Worm (Caenorhabditis elegans) whole organism, L2 larva: ENCODE measurements around the gene clec-163.
"Not testable (repeated sequence)": the region's sequence is repeated elsewhere in the genome, so short reads cannot be mapped to it uniquely, and the experiment has no call there.

Experiments used
- ama-1 ChIP-seq: fragments of 150-350 bp; optimal IDR thresholded peaks from 2 replicates; lab custom pipeline; 2018; ENCODE audit warnings: inconsistent platforms
- blmp-1 ChIP-seq: sonication (generic microtip); optimal IDR thresholded peaks from 2 replicates; lab custom pipeline; 2017; ENCODE audit warnings: missing genetic modification characterization, mild to moderate bottlenecking, missing compliant biosample characterization, antibody characterized with exemption, moderate library complexity; ENCODE audit not compliant: insufficient read depth
- ceh-82 ChIP-seq: fragments of 150-350 bp; optimal IDR thresholded peaks from 2 replicates; lab custom pipeline; 2014; ENCODE audit warnings: missing biosample characterization, missing genetic modification characterization
- elt-1 ChIP-seq: fragments of 150-350 bp; optimal IDR thresholded peaks from 2 replicates; lab custom pipeline; 2014; ENCODE audit warnings: missing biosample characterization, missing genetic modification characterization
- nhr-23 ChIP-seq: fragments of 150-350 bp; optimal IDR thresholded peaks from 2 replicates; lab custom pipeline; 2014; ENCODE audit warnings: missing biosample characterization, missing genetic modification reagents, missing genetic modification characterization

DNA sequence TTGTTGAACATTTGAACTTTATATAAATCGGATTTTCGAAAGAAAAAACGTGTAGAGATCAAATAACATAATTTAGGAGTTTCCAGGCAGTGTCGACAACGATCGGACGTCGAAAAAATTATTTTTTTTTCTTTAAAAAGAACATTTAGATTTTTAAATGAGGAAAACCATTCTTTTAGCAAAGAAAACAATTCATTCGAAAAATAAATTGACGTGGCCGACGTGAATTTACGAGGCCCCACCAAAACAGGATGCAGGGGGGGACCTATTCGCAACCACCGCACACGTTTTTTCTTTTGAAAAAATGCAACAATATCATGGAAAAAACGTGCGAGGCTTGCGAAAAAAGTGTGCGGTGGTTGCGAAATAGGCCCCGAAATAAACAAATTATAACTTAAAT, 44.1 kb upstream of the clec-163 start, which contains the start of gene enu-3.6:
- TF ChIP-seq blmp-1 (tag; lab: Kevin White, UChicago); ama-1 (lab: Kevin White, UChicago); ceh-82 (tag; lab: Kevin White, UChicago); elt-1 (tag; lab: Kevin White, UChicago); nhr-23: not testable (repeated sequence)
